Worm (Caenorhabditis elegans): ENCODE measurements around the gene srz-83.

The srz-83 gene

DNA sequence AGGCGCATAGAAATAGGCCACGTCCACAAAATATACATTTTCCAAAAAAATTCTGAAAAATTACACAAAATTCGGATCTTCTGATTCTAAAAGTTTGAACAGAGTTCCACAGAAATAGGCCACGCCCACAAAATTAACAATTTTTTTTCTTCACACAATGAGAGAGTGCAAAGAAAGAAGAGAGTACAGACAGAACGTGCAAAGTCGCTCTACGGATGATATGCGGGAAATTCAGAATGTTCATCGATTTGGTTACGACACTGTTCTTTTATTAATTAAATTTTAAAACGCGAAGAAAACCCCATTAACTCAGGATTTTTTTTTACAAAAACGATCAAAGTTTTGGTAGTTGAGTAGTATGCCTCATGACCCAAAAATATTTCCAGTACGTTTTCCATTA lies 28.7 kb downstream of the srz-83 start:
- no peak for TF ChIP-seq unc-62 (GFP tag; optimal IDR thresholded peaks at IDR 0.05)

DNA sequence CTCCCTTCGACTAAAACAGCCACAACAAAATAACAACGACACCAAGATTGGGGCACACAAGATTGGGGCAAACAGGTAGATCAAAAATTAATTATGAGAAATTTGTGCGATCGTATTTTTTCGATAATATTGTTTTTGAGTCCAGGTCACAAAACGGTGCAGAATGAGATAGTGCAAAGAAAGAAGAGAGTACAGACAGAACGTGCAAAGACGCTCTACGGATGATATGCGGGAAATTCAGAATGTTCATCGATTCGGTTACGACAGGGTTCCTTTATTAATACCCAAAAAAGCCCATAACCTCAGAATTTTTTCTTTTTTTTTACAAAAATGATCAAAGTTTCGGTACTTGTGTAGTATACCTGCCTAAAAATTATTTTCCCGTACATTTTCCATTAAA lies 35.0 kb downstream of the srz-83 start:
- no peak for TF ChIP-seq unc-62 (GFP tag; optimal IDR thresholded peaks at IDR 0.05)

DNA sequence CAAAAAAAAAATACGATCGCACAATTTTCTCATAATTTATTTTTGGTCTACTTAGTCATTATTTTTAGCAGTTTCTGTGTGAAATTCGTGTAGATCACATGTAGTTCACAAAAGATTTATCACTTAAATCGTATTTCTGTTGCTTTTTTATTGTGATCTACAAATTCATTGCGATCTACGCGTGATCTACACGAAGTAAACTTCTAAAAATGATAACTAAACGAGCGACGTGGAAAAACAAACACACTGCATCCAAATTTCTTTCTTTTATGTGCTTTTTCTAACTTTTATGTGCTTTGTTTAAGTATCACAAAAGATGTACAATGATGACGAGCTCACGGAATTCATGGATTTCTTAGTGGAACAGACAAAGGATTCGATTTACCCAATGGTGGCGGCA lies 35.6 kb downstream of the srz-83 start, which contains the start of gene B0212.3:
B0212.3 (plus strand) TSS at position 301 of the 400 bp plus-strand sequence.
- no peak for TF ChIP-seq unc-62 (GFP tag; optimal IDR thresholded peaks at IDR 0.05)

DNA sequence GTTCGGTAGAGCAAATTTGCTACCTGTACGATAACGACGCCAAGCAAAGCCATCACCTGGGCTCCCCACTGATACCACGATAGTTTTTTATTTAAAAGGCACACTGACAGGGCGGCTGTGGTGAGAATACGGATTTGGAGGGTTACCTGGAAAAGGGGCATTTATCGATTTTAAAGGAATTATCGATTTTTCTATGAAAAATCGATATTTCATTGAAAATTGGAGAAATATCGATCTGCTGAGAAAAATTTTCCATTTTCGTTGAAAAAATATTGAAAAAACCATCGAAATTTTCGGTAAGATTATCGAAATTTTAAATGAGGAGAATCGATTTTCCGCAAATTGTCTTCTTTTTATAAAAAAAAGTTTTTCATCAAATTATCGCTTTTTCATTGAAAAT lies 40.8 kb downstream of the srz-83 start:
- TF ChIP-seq unc-62 (GFP tag; optimal IDR thresholded peaks at IDR 0.05) = no peak

DNA sequence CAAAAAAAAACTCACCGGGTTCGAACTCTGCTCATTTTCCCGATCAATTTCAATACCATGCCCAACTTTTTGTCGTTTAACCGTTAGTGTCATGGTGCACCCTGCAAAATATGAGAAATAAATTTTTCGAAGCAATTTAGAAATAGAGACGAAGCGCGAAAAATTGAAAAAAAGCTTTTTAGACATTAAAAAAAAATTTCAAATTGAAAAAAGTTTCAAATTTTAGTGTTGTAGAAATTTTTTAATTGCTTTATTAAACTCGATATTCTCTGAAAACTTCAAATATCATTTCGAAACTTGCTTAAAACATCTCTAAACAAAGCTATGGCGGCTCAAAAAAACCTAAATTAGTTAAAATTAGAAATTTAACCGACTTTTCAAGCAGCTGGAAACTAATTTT lies 43.3 kb downstream of the srz-83 start, which contains the start of gene nstp-6:
nstp-6 (minus strand) TSS at position 101 of the 400 bp plus-strand sequence.
- no peak for TF ChIP-seq unc-62 (GFP tag; optimal IDR thresholded peaks at IDR 0.05)

DNA sequence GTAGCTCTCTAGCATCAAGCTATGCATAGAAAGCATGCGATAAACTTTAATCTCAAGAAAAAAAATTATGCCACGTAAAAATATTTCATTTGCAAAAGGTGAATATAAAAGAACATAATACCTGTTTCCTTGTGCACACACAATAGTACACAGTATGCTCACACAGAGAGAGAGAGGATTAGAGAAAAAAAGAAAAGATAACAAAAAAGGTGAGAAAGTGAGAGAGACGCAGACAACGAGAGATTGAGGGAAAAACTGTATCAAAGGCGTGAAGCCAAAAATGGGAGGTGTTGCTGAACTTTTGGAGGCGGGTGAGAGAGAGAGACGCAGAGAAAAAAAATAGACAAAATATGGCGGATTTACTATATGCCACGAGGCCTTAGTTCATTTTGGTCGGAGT lies 44.1 kb downstream of the srz-83 start:
- TF ChIP-seq unc-62 (GFP tag; optimal IDR thresholded peaks at IDR 0.05) = no peak

DNA sequence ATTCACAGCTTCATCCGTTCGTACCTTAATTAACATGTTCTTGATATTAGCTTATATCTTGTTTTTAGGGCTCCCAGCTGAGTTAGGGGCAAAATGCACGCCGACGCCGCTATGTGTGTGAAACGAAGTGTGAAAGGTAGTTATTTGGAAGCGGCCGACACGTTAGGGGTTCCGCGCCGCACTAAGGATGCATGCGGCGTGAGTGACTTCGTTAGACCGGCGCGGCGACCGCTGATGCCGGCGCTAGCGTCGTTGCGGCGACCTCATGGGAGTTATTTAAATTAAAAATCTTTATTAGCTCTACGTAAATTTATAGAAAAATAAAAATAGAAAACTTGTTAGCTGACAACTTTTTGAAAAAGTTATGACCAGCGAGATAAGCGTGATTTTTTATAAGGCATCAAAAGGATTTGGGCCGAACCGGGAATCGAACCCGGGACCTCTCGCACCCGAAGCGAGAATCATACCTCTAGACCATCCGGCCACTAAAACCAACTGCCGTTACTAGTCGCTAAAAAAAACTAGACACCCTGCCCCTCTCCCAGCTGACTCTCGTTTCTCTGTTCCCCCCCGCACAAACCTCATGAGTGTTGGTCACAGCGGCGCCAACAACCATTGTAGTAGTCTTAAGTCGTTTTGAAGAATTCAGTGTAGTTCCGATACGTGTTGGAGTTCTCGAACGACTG lies 47.7 kb downstream of the srz-83 start:
- no peak for TF ChIP-seq unc-62 (GFP tag; optimal IDR thresholded peaks at IDR 0.05)

DNA sequence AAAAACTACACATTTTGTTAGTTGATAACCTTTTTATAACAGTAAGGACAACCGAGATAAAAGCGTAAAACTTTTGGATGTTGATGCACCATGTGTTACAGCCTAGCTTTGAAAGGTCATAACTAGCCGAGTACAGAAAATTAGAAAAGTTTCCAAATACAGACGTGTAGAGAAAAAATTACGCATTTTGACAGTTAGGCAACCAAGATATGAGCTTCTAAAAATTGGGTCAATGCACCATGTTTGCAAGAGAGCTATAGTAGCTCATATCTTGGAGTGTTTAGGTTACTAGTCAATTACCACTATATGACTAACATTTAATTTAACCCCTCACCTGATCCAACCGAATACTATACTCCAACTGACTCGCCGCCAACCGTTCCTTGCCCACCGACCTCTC lies 48.7 kb downstream of the srz-83 start:
- TF ChIP-seq unc-62 (GFP tag; optimal IDR thresholded peaks at IDR 0.05) = no peak

Measured in whole organism, dauer.